Fruit fly (Drosophila melanogaster) whole organism, embryonic: ENCODE results near the gene Eig71Eg.

Source experiments
- Ada2b ChIP-seq: fragments of 200-800 bp; sonication (Bioruptor generic); IDR thresholded peaks from 2 replicates; pipeline ENCODE4 v1.3.6; 2022; ENCODE audit warnings: missing biosample characterization, missing genetic modification characterization
- CG10321 ChIP-seq: fragments of 200-800 bp; sonication (Bioruptor generic); IDR thresholded peaks from 2 replicates; pipeline ENCODE4 v1.3.6; 2022; ENCODE audit warnings: missing biosample characterization, missing genetic modification characterization
- CG10959 ChIP-seq: fragments of 200-800 bp; sonication (Bioruptor generic); IDR thresholded peaks from 2 replicates; pipeline ENCODE4 v1.3.6; 2022; ENCODE audit warnings: missing biosample characterization, missing genetic modification characterization
- CG11093 ChIP-seq: fragments of 200-800 bp; sonication (Bioruptor generic); IDR thresholded peaks from 3 replicates; pipeline ENCODE4 v1.3.6; 2022; ENCODE audit warnings: missing biosample characterization, missing genetic modification characterization
- CG12104 ChIP-seq: fragments of 200-800 bp; sonication (Bioruptor generic); optimal IDR thresholded peaks from 3 replicates; lab custom pipeline; 2016; ENCODE audit warnings: missing biosample characterization, missing genetic modification characterization
- CG12219 ChIP-seq: fragments of 200-800 bp; sonication (Bioruptor generic); optimal IDR thresholded peaks from 3 replicates; lab custom pipeline; 2018; ENCODE audit warnings: missing biosample characterization, mild to moderate bottlenecking, missing genetic modification characterization
- CG1233 ChIP-seq: fragments of 200-800 bp; sonication (Bioruptor generic); optimal IDR thresholded peaks from 4 replicates; lab custom pipeline; 2018; ENCODE audit warnings: missing biosample characterization, mild to moderate bottlenecking, missing genetic modification characterization
- CG13894 ChIP-seq: fragments of 200-800 bp; sonication (Bioruptor generic); optimal IDR thresholded peaks from 3 replicates; lab custom pipeline; 2018; ENCODE audit warnings: missing biosample characterization, mild to moderate bottlenecking, missing genetic modification characterization, moderate library complexity
- CG15601 ChIP-seq: fragments of 200-800 bp; sonication (Bioruptor generic); optimal IDR thresholded peaks from 3 replicates; lab custom pipeline; 2019; ENCODE audit warnings: missing biosample characterization, mild to moderate bottlenecking, missing genetic modification characterization, moderate library complexity
- CG17802 ChIP-seq: fragments of 200-800 bp; sonication (Bioruptor generic); optimal IDR thresholded peaks from 2 replicates; lab custom pipeline; 2018; ENCODE audit warnings: missing biosample characterization, mild to moderate bottlenecking, missing genetic modification characterization, moderate library complexity
- CG18262 ChIP-seq: fragments of 200-800 bp; optimal IDR thresholded peaks from 3 replicates; lab custom pipeline; 2019; ENCODE audit warnings: missing biosample characterization, mild to moderate bottlenecking, missing genetic modification characterization, moderate library complexity
- CG2129 ChIP-seq: fragments of 200-800 bp; sonication (Bioruptor generic); IDR thresholded peaks from 2 replicates; pipeline ENCODE4 v1.3.6; 2022; ENCODE audit warnings: missing biosample characterization, missing genetic modification characterization; ENCODE audit not compliant: partially characterized antibody
- CG2678 ChIP-seq: fragments of 200-800 bp; sonication (Bioruptor generic); optimal IDR thresholded peaks from 3 replicates; lab custom pipeline; 2019; ENCODE audit warnings: missing biosample characterization, mild to moderate bottlenecking, missing genetic modification characterization, moderate library complexity
- CG32532 ChIP-seq: fragments of 200-800 bp; sonication (Bioruptor generic); IDR thresholded peaks from 2 replicates; pipeline ENCODE4 v1.3.6; 2022; ENCODE audit warnings: missing biosample characterization, missing genetic modification characterization
- CG4730 ChIP-seq: fragments of 200-800 bp; sonication (Bioruptor generic); IDR thresholded peaks from 2 replicates; pipeline ENCODE4 v1.3.6; 2022; ENCODE audit warnings: missing biosample characterization, missing genetic modification characterization
- CG6813 ChIP-seq: fragments of 200-800 bp; sonication (Bioruptor generic); optimal IDR thresholded peaks from 2 replicates; lab custom pipeline; 2017; ENCODE audit warnings: missing biosample characterization, missing genetic modification characterization, mild to moderate bottlenecking, moderate library complexity, missing genetic modification reagents
- CG7786 ChIP-seq: fragments of 200-800 bp; sonication (Bioruptor generic); optimal IDR thresholded peaks from 2 replicates; lab custom pipeline; 2016; ENCODE audit warnings: missing biosample characterization, missing genetic modification characterization
- CG9817 ChIP-seq: fragments of 200-800 bp; sonication (Bioruptor generic); optimal IDR thresholded peaks from 2 replicates; lab custom pipeline; 2018; ENCODE audit warnings: missing biosample characterization, mild to moderate bottlenecking, missing genetic modification characterization, moderate library complexity
- CkIIα-i1 ChIP-seq: fragments of 200-800 bp; sonication (Bioruptor generic); IDR thresholded peaks from 2 replicates; pipeline ENCODE4 v1.3.6; 2022; ENCODE audit warnings: missing biosample characterization, missing genetic modification characterization
- CoRest ChIP-seq: fragments of 200-800 bp; sonication (Bioruptor generic); optimal IDR thresholded peaks from 3 replicates; lab custom pipeline; 2018; ENCODE audit warnings: missing biosample characterization, mild to moderate bottlenecking, missing genetic modification characterization, moderate library complexity
- Dbx ChIP-seq: fragments of 200-800 bp; sonication (Bioruptor generic); IDR thresholded peaks from 3 replicates; pipeline ENCODE4 v1.3.6; 2022; ENCODE audit warnings: missing biosample characterization, missing genetic modification characterization
- Dfd ChIP-seq, 2 experiments: fragments of >200 bp; optimal IDR thresholded peaks; 2 replicates each; lab custom pipeline; 2017; ENCODE audit warnings: missing biosample characterization in 2 of 2, missing genetic modification characterization in 2 of 2
- Dip3 ChIP-seq: fragments of 200-800 bp; sonication (Bioruptor generic); optimal IDR thresholded peaks from 3 replicates; lab custom pipeline; 2016; ENCODE audit warnings: missing biosample characterization, missing genetic modification characterization
- HLH54F ChIP-seq: fragments of 200-800 bp; sonication (Bioruptor generic); optimal IDR thresholded peaks from 3 replicates; lab custom pipeline; 2016; ENCODE audit warnings: missing biosample characterization, missing genetic modification characterization
- Hey ChIP-seq: fragments of 200-800 bp; sonication (Bioruptor generic); optimal IDR thresholded peaks from 3 replicates; lab custom pipeline; 2018; ENCODE audit warnings: missing biosample characterization, mild to moderate bottlenecking, missing genetic modification characterization
- Hr51 ChIP-seq, 2 experiments: fragments of 200-800 bp; sonication (Bioruptor generic); optimal IDR thresholded peaks; 2 replicates in 1 of 2; 3 replicates in 1 of 2; lab custom pipeline; 2016 to 2018; ENCODE audit warnings: missing biosample characterization in 2 of 2, missing genetic modification characterization in 2 of 2, mild to moderate bottlenecking in 1 of 2, moderate library complexity in 1 of 2
- Jarid2 ChIP-seq: fragments of 200-800 bp; sonication (Bioruptor generic); optimal IDR thresholded peaks from 3 replicates; lab custom pipeline; 2017; ENCODE audit warnings: mild to moderate bottlenecking, missing biosample characterization, missing genetic modification reagents, missing genetic modification characterization
- MESR4 ChIP-seq: fragments of 200-800 bp; sonication (Bioruptor generic); optimal IDR thresholded peaks from 2 replicates; lab custom pipeline; 2018; ENCODE audit warnings: missing biosample characterization, mild to moderate bottlenecking, missing genetic modification characterization, moderate library complexity
- Max ChIP-seq: fragments of 200-800 bp; sonication (Bioruptor generic); optimal IDR thresholded peaks from 2 replicates; lab custom pipeline; 2016; ENCODE audit warnings: missing biosample characterization, mild to moderate bottlenecking, missing genetic modification characterization
- Meics ChIP-seq: fragments of 200-800 bp; sonication (Bioruptor generic); optimal IDR thresholded peaks from 2 replicates; lab custom pipeline; 2017; ENCODE audit warnings: missing biosample characterization, mild to moderate bottlenecking, missing genetic modification characterization
- Mrtf ChIP-seq: fragments of 200-800 bp; sonication (Bioruptor generic); IDR thresholded peaks from 3 replicates; pipeline ENCODE4 v1.3.6; 2022; ENCODE audit warnings: missing biosample characterization, missing genetic modification characterization
- NFAT ChIP-seq: fragments of 200-800 bp; sonication (Bioruptor generic); IDR thresholded peaks from 2 replicates; pipeline ENCODE4 v1.3.6; 2022; ENCODE audit warnings: missing biosample characterization, missing genetic modification characterization
- cas ChIP-seq: fragments of 200-800 bp; sonication (Bioruptor generic); IDR thresholded peaks from 2 replicates; pipeline ENCODE4 v1.3.6; 2022; ENCODE audit warnings: missing biosample characterization, missing genetic modification characterization
- chm ChIP-seq: fragments of 200-800 bp; sonication (Bioruptor generic); IDR thresholded peaks from 2 replicates; pipeline ENCODE4 v1.3.6; 2022; ENCODE audit warnings: missing biosample characterization, missing genetic modification characterization
- chn ChIP-seq: fragments of 200-800 bp; sonication (Bioruptor generic); optimal IDR thresholded peaks from 2 replicates; lab custom pipeline; 2016; ENCODE audit warnings: missing biosample characterization, missing genetic modification characterization
- ci ChIP-seq: fragments of 200-800 bp; sonication (Bioruptor generic); IDR thresholded peaks from 3 replicates; pipeline ENCODE4 v1.3.6; 2022; ENCODE audit warnings: missing biosample characterization, missing genetic modification characterization
- corto ChIP-seq: fragments of 200-800 bp; sonication (Bioruptor generic); optimal IDR thresholded peaks from 2 replicates; lab custom pipeline; 2016; ENCODE audit warnings: missing biosample characterization, mild to moderate bottlenecking, missing genetic modification characterization, moderate library complexity
- crc ChIP-seq: fragments of 200-800 bp; sonication (Bioruptor generic); optimal IDR thresholded peaks from 2 replicates; lab custom pipeline; 2016; ENCODE audit warnings: missing biosample characterization, missing genetic modification characterization
- da ChIP-seq: fragments of 200-800 bp; sonication (Bioruptor generic); optimal IDR thresholded peaks from 2 replicates; lab custom pipeline; 2016; ENCODE audit warnings: missing biosample characterization, missing genetic modification characterization
- dmrt11E ChIP-seq: fragments of 200-800 bp; sonication (Bioruptor generic); optimal IDR thresholded peaks from 3 replicates; lab custom pipeline; 2018; ENCODE audit warnings: missing biosample characterization, mild to moderate bottlenecking, missing genetic modification characterization, moderate library complexity
- gsb ChIP-seq: fragments of 200-800 bp; sonication (Bioruptor generic); IDR thresholded peaks from 2 replicates; pipeline ENCODE4 v1.3.6; 2022; ENCODE audit warnings: missing biosample characterization, missing genetic modification characterization
- hth ChIP-seq: fragments of >200 bp; optimal IDR thresholded peaks from 2 replicates; lab custom pipeline; 2017; ENCODE audit warnings: inconsistent platforms
- kni ChIP-seq: fragments of 200-800 bp; sonication (Bioruptor generic); optimal IDR thresholded peaks from 3 replicates; lab custom pipeline; 2017; ENCODE audit warnings: mild to moderate bottlenecking, missing biosample characterization, missing genetic modification reagents, missing genetic modification characterization
- mam ChIP-seq: fragments of 200-800 bp; sonication (Bioruptor generic); optimal IDR thresholded peaks from 3 replicates; lab custom pipeline; 2016; ENCODE audit warnings: missing biosample characterization, missing genetic modification characterization
- org-1 ChIP-seq: fragments of 200-800 bp; sonication (Bioruptor generic); optimal IDR thresholded peaks from 2 replicates; lab custom pipeline; 2017; ENCODE audit warnings: missing biosample characterization, missing genetic modification characterization
- pfk ChIP-seq: fragments of 200-800 bp; sonication (Bioruptor generic); optimal IDR thresholded peaks from 2 replicates; lab custom pipeline; 2018; ENCODE audit warnings: missing biosample characterization, mild to moderate bottlenecking, missing genetic modification characterization, moderate library complexity
- pho ChIP-seq: fragments of 200-800 bp; sonication (Bioruptor generic); optimal IDR thresholded peaks from 2 replicates; lab custom pipeline; 2016; ENCODE audit warnings: missing biosample characterization, missing genetic modification characterization
- pita ChIP-seq: fragments of 200-800 bp; sonication (Bioruptor generic); optimal IDR thresholded peaks from 2 replicates; lab custom pipeline; 2017; ENCODE audit warnings: missing biosample characterization, mild to moderate bottlenecking, missing genetic modification characterization
- sug ChIP-seq: fragments of 200-800 bp; optimal IDR thresholded peaks from 2 replicates; lab custom pipeline; 2019; ENCODE audit warnings: missing biosample characterization, mild to moderate bottlenecking, missing genetic modification characterization, moderate library complexity
- tup ChIP-seq: fragments of 200-800 bp; sonication (Bioruptor generic); optimal IDR thresholded peaks from 2 replicates; lab custom pipeline; 2016; ENCODE audit warnings: missing biosample characterization, mild to moderate bottlenecking, missing genetic modification characterization, moderate library complexity
- zfh2 ChIP-seq: fragments of 200-800 bp; sonication (Bioruptor generic); optimal IDR thresholded peaks from 2 replicates; lab custom pipeline; 2016; ENCODE audit warnings: missing biosample characterization, missing genetic modification characterization

Gene Eig71Eg

DNA sequence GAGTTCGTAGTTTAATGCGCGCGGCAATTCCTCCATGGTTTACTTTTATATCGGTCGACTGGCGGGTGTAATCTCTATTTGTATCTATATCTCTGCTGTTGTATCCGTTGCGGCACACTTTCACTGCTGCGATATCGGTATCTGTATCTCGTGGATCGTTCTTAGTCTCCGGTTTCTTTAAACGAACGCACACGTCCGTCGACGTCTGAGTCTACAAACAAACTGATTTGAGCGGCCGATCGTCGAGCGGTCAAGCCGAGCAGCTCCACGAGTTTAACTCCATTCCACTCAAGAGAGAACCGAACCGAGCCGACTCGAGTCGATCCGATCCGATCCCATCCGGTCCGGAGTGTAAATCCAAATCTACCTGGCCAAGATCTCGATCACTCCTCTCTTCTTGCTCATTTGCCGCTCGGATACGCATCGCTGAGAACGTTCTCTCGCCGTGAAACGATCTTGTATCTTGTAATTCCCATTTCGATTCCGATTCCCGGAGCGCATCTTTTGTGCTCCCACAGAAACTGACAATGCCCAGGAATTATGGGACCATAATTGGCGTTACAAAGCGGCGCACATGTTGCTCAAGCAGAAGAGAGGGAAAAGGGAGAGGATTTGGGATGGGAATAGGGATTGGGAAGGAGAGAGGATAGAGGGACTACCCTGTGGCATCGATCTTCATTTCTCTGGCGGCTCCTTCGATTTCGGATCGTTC, 42.4 kb downstream of the Eig71Eg start, which contains the start of gene comm2 (continued):
- TF ChIP-seq CG9817: no peak
- no peak for TF ChIP-seq CG15601 (tag; lab: Kevin White, UChicago)
- peak; percentile 55; the same call in 1 of the 3 replicates for TF ChIP-seq ci (GFP tag; lab: Robert Waterston, UW)
- no peak for TF ChIP-seq Mrtf (GFP tag; lab: Robert Waterston, UW)
- TF ChIP-seq pho: no peak
- TF ChIP-seq Meics (GFP tag; lab: Kevin White, UChicago): no peak
- no peak for TF ChIP-seq CG7786 (GFP tag; lab: Kevin White, UChicago)
- peak; percentile 89 for TF ChIP-seq kni
- TF ChIP-seq CkIIα-i1 (GFP tag; lab: Robert Waterston, UW): no peak
- TF ChIP-seq CG18262: no peak
- TF ChIP-seq Hr51 (GFP tag; optimal IDR thresholded peaks at IDR 0.05; lab: Kevin White, UChicago): no peak
- no peak; the same call in 1 of the 2 replicates for TF ChIP-seq CG32532
- TF ChIP-seq hth (lab: Kevin White, UChicago): no peak
- peak; percentile 99 for TF ChIP-seq Jarid2
- no peak for TF ChIP-seq Dip3 (GFP tag; lab: Kevin White, UChicago)
- TF ChIP-seq Max (GFP tag; lab: Kevin White, UChicago): no peak
- no peak for TF ChIP-seq Ada2b (GFP tag; lab: Robert Waterston, UW)
- TF ChIP-seq dmrt11E (tag; lab: Kevin White, UChicago): no peak
- TF ChIP-seq gsb (GFP tag; lab: Robert Waterston, UW): no peak
- TF ChIP-seq CG1233: no peak
- TF ChIP-seq zfh2 (GFP tag; lab: Kevin White, UChicago): no peak
- no peak for TF ChIP-seq CG17802 (tag; lab: Kevin White, UChicago)
- no peak for TF ChIP-seq sug
- TF ChIP-seq cas (GFP tag; lab: Robert Waterston, UW): no peak
- no peak for TF ChIP-seq CG13894 (tag; lab: Kevin White, UChicago)
- TF ChIP-seq pita (GFP tag; lab: Kevin White, UChicago): no peak
- TF ChIP-seq HLH54F: no peak
- TF ChIP-seq org-1 (GFP tag; lab: Kevin White, UChicago): no peak
- TF ChIP-seq Dbx (GFP tag; lab: Robert Waterston, UW): 0 out of 3 replicates have a peak, but pooled peaks have one; percentile 20
- no peak for TF ChIP-seq CG4730 (GFP tag; lab: Robert Waterston, UW)
- TF ChIP-seq CG2129: no peak
- peak; percentile 50 for TF ChIP-seq pfk (GFP tag; lab: Kevin White, UChicago)
- TF ChIP-seq CG12104: no peak
- no peak for TF ChIP-seq chn (GFP tag; lab: Kevin White, UChicago)
- TF ChIP-seq CG11093 (GFP tag; lab: Robert Waterston, UW): no peak
- no peak for TF ChIP-seq CoRest (tag; lab: Kevin White, UChicago)
- no peak for TF ChIP-seq CG12219 (GFP tag; lab: Kevin White, UChicago)
- TF ChIP-seq Dfd (GFP tag; optimal IDR thresholded peaks at IDR 0.05; lab: Kevin White, UChicago): no peak
- no peak for TF ChIP-seq MESR4
- TF ChIP-seq tup (GFP tag; lab: Kevin White, UChicago): no peak
- no peak for TF ChIP-seq corto (GFP tag; lab: Kevin White, UChicago)
- TF ChIP-seq NFAT (GFP tag; lab: Robert Waterston, UW): no peak
- peak; percentile 8 for TF ChIP-seq CG2678 (tag; lab: Kevin White, UChicago)
- no peak for TF ChIP-seq CG6813 (GFP tag; lab: Kevin White, UChicago)
- TF ChIP-seq mam: no peak
- TF ChIP-seq Hey: no peak
- TF ChIP-seq CG10959 (GFP tag; lab: Robert Waterston, UW): no peak
- TF ChIP-seq crc (GFP tag; lab: Kevin White, UChicago): no peak
- peak; percentile 88 for TF ChIP-seq chm (GFP tag; lab: Robert Waterston, UW)
- no peak for TF ChIP-seq CG10321 (GFP tag; lab: Robert Waterston, UW)
- no peak for TF ChIP-seq da
